Fruit fly (Drosophila melanogaster) whole organism, larva: ENCODE measurements around the gene SCCRO.

ENCODE experiments used
- noc ChIP-seq: fragments of 200-800 bp; sonication (Bioruptor generic); optimal IDR thresholded peaks from 3 replicates; lab custom pipeline; 2019; ENCODE audit warnings: missing biosample characterization, mild to moderate bottlenecking, missing genetic modification characterization, moderate library complexity

SCCRO gene

DNA sequence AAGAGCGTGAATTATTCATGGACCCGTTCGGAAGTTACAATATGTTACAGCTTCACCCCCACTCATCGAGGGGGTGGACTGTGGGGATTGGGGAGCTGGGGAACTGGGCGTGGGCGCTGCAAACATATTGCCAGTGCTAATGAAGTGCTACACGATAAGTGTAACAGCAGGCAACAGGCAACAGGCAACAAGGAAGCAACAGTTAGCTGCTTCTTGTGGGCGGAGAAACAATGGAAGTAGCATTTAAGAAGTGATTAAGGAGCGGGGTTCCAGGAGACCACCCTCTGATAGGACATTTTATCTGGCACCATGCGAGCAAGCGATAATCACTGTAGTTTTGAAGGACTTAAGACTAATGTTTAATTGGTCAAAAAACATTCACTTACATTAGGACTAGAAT is 21.9 kb upstream of the SCCRO start:
- no peak for TF ChIP-seq noc (tag; lab: Kevin White, UChicago)

DNA sequence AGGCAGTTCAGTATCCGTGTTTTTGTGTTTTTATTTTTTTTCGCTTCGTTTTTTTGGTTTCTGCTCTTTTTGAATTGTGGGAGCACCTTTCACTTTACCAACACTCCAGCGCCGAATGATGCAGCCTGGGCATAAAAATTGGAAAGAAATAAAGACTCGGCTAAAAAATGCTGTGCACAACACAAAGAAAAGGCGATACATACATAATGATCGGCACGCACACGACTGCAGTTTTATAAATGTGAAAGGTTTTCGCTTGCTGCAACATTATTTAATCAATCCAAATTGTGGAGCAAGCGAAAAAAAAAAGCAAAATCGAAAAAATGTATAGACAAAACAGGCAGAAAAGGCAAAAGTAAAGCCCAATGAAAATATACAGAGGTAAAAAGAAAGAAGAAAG is 20.2 kb upstream of the SCCRO start:
- no peak for TF ChIP-seq noc (tag; lab: Kevin White, UChicago)

DNA sequence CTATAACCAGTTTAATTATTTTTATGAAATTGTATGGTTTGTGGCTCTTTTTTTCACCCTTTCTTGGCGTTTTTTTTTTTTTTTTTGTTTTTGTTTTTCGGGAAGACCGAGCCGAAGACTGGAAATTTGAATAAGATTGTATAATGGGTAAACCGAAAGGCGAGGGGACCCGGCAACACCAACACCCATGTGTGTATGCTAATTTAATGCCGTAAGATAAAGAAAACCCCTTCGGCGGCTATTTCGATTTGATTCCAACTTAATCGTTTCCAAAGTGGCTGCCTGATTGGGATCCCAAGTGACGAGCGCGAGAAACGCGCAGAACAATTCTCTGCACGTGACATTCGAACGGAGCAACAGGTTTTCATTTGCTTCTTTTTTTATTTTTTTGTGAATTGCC is 19.8 kb upstream of the SCCRO start:
- no peak for TF ChIP-seq noc (tag; lab: Kevin White, UChicago)

DNA sequence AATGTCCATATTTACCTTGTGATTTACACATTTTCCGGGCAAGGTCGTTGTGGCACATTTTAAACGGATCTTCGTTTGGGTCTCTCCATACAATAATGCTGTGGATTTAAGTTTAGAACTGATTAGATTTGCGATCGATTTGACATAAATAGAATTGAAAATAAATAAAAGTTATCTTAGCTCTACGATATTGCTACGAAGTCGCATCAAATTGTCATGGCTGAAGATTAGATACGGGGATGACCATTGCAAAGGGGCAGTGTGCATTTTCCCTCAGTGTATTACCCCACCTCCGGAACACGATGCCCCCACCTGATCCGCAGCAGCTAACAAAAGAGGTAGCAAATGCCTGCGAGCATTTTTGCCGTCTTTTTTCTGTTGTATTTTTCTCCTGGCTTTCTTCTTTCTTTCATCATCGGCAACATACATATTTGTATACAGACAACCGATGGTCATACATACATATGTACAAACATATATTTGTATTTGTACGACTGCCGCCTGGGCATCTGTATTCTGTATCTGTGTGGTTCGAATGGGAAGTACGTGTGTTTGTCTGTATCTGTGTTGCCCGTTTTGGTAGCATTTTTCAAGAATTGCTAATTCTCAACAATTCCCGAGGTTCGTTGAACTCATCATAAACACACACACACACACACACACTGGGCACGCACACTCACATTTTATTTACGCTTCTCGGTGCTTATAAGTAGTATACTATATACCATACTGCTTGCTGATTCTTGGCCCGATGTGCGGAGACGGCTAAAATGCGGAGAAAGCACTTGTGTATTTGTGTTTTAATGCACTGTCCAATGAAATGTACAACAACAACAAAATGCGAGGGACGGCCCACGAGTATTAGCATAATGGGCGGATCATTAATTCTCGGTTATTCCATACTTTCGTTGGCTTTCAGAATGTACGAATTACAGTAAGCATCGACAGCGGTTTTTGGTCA is 18.5 kb upstream of the SCCRO start:
- no peak for TF ChIP-seq noc (tag; lab: Kevin White, UChicago)

DNA sequence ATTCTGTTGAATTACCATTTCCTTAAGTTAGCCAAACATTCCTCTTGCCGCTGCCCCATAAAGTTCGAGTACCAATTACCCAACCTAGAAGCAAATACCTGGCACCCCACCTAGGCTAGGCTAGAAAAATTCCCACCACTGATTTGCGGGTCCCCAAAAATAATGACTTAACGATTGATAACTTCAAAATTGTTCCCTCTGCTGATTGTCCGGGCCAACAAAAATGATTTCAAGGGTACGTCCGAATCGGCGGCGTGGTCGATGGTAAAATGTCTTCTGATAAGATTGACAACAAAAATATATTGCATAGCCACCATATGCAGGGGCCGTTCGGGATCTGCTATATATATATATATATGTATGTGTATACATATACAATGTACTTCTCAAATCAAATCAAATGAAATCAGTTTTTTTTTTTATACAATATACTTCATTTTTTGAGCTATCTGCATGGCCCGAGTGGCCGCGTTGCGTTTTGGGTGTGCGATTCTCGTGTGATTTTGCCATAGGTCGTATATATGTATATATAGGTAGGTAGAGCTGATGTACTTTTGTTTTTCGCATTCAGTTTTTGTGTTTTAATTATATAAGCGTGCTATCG is 15.9 kb upstream of the SCCRO start:
- no peak for TF ChIP-seq noc (tag; lab: Kevin White, UChicago)

DNA sequence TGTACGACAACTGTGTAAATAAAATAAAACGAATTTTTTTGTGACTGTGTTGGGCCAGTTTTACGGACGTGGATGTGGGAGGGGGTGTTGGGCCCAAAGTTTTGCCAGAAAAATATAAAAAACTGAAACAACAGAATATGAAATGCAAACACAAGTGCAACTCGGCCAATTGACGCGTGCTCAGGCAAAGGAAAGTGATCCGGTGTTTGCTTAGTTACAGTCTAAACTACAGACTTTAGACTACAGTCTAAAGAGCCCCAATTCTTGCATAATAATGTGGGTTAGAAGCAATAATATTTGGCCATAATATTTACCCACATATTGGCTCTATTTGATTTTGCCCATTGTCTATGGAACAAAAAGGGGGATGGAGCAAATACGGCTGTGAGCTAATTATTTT is 14.4 kb upstream of the SCCRO start:
- peak; percentile 9 for TF ChIP-seq noc (tag; lab: Kevin White, UChicago)

DNA sequence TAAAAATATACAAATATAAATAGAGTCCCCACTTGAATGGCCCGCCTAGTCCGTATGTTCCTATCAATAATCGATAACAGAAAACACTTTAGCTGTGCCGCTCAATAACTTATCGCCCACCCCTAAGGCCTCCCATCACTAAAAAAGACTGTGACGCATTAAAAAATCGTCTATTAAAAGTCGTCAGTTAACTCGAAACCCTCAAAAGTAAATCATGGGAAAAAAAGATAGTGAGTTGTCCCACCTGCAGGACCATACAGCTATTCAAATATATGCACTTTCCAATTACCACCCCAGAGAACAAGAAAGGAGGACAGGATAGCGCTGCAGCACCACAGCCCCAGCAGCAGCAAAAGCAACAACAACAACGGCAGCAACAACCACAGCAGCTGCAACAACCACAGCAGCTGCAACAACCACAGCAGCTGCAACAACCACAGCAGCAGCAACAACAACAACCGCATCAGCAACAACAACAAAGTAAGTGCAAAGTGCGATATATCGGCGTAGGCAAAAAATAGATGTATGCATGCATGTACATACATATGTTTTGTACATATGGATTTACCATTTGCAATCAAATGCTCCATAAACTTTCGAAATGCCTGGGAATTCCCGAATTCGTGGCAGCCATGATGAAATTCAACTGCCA is 9.1 kb upstream of the SCCRO start, which contains the start of gene AGO2:
TSS of gene AGO2 (plus strand) at position 121 of the 652 bp plus-strand sequence.
- TF ChIP-seq noc (tag; lab: Kevin White, UChicago), result no peak

DNA sequence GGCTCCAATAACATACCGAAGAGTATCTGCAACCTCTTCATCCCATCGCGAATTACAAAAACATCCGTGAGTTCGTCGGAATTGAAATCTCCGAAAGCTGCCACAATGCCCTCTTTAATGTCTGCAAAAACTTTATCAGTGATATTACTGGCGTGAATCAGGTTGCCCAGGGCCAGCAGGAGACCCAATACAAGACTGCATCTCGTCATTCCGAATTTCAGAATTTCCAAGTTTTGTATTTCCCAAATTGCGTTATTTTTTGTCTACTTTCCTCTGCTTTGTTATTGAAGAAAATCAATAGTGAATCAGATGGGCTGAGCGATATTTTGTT is 535 bp upstream of the SCCRO start:
- TF ChIP-seq noc (tag; lab: Kevin White, UChicago), result no peak

DNA sequence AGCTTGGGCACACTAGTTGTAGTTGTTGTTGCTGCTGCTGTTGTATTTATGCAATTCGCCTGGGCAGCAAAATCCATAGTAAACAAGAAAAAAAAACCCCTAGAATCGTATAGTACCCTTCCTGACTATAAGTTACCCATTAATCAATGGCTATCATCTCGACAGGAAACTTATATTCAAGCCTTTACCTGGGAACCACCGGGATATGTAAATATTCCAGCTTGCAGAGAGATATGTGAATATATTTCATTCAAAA is 552 bp downstream of the SCCRO start:
- TF ChIP-seq noc (tag; lab: Kevin White, UChicago), result no peak

DNA sequence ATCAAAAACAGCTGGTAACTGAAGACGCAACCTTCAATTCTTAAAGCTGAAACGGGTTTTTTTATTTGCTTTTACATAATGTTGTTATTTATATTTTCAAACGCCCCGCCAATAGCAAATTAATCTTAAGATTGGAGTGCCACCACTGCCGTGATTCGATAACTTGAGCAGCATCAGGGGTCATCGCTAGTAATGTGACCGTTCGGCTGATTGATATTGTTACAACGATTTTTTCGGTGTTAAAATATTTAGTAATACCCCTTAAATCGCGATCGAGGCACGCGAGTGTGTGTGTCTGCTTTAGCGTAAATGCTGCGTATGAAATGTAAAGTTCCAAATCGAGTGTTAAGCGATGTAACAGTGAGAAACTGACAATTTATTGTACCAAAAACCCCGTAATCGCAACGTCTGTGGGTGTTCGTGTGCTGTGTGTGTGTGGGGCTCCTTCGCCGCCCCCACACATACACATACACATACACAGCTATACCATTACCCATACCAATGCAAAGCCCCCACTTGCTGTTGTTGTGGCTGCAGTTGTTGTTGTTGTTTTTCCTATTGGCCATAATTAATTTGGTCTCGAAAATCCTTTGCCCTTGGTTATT is 2.7 kb downstream of the SCCRO start, which contains the start of gene dop:
TSS of gene dop (plus strand) at position 185 of the 605 bp plus-strand sequence.
- TF ChIP-seq noc (tag; lab: Kevin White, UChicago), result no peak

DNA sequence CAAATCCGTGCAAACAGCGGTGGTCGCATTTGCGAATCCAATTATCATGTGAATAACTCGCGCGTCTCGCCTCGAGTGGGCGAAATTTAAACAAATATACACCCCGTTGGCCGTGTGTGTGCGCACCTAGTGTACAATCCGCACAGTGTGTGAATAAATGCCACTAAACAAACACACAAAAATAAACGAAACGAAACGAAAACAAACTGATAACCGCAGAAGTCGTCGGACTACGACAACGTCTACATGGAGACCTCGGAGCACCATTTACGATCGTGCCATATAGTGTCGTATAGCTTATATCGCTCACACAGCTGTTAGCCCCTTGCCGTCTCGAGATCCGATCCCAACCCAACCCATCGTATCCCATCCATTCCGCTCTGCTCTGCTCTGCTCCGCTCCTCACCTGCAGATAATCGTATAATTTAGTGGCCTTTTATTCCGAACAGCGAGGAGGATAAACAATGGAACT is 3.3 kb downstream of the SCCRO start:
- peak; percentile 86 for TF ChIP-seq noc (tag; lab: Kevin White, UChicago)

DNA sequence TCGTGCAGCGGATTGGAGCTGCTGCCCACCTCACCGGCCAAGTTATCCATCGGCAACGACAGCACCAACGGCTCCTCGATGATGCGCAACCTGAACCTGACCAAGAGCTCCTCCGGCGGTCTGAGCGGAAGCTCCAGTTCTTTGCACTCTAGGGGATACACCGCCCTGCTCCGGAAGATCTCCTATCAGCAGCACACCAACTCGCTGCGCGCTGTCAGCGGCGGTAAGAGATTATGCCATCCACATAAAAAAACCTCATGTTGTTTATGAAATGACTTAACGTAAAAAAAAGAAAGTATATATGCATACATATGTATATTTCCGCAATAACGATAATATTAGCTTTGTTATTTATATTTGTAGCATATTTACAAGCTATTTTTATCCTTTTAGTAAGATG is 5.5 kb downstream of the SCCRO start:
- TF ChIP-seq noc (tag; lab: Kevin White, UChicago), result no peak

DNA sequence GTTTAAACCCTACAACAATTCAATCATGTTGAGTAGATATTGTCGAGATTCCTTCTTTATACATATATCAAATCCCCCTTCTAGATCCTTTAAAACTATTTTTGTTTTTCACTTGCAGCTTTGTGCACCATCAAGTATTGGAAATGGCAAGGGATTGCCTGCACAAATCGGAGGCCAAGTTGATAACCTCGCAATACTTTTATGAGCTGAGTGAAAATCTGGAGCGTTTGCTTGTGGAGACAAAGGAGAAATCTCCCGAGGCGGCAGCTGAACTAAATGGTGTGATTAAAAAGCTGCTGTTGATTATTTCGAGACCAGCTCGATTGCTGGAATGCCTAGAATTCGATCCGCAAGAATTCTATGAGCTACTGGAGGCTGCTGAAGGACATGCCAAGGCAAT is 7.3 kb downstream of the SCCRO start:
- TF ChIP-seq noc (tag; lab: Kevin White, UChicago), result no peak

DNA sequence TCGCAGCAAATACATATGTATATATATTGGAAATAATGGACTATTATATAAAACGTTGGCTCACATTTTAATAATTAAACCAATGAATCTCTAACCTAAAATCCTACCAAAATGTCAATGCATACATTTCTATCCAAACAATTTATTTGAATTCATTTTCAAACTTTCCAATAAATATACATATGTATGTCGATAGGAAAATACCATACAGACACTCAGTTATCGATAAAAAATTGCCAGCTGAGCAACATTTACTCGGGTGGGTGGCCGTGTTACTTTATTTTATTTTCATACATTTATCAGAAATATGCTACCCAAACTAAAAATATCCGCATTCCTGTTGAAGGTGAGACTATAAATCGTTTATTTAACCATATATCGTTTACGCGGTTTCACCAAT is 13.1 kb downstream of the SCCRO start, which contains the start of gene Ufsp2:
TSS of gene Ufsp2 (plus strand) at position 214 of the 400 bp plus-strand sequence.
- TF ChIP-seq noc (tag; lab: Kevin White, UChicago), result no peak

DNA sequence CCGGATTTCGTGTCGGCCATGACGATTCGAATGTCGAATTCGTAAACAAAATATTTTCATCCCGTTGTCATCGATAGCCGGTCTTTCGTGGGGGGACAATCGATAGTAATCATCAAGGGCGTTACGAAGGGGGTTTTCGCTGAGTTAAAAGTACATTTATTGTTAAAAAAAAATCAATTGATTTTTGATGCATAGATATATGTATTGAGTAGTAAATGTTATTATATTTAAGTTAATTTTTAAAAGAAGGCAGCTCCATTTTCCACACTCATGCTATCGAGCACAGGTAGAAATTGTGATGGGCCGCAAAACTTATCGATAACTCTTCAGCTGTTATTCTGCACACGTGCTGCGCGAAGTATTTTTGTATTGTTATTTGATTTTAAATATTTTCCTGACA is 17.3 kb downstream of the SCCRO start, which contains the start of the genes mrn and CG12301:
TSS of gene mrn (minus strand) at position 51 of the 400 bp plus-strand sequence.
TSS of gene CG12301 (plus strand) at position 314 of the 400 bp plus-strand sequence.
- no peak for TF ChIP-seq noc (tag; lab: Kevin White, UChicago)

DNA sequence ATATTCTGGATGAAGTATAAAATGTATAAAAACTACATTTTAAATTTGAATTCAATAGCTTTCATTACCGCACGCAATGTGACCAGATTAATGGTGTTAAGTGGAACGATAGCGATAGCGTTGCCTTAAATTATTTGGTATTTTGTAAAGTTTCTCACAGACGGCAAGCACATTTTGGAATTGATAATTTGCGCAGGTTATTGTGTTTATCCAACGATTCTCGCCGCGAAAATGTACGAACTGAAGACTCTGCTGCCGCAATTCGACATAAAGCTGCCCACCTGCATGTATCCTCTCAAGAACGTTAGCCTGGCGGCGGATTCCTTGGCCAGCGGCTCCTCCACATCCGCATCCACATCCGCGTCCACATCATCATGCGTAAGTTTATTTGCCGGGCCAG is 20.3 kb downstream of the SCCRO start, which contains the start of gene AIMP2:
TSS of gene AIMP2 (plus strand) at position 135 of the 400 bp plus-strand sequence.
- no peak for TF ChIP-seq noc (tag; lab: Kevin White, UChicago)
